Worm (Caenorhabditis elegans) whole organism, L4 larva: ENCODE results near the gene cyp-25A1.
"Not testable (repeated sequence)": the region's sequence is repeated elsewhere in the genome, so short reads cannot be mapped to it uniquely, and the experiment has no call there.

Experiments used
- F10B5.3 ChIP-seq: sonication (generic microtip); optimal IDR thresholded peaks from 2 replicates; lab custom pipeline; 2016; ENCODE audit warnings: mild to moderate bottlenecking, missing genetic modification characterization, missing compliant biosample characterization
- Y105C5A.15 ChIP-seq: fragments of 200-800 bp; sonication (Bioruptor generic); IDR thresholded peaks from 2 replicates; pipeline ENCODE4 v1.3.6; 2022; ENCODE audit warnings: missing genetic modification characterization, missing compliant biosample characterization
- ZK337.2 ChIP-seq: fragments of 200-800 bp; sonication (Bioruptor generic); IDR thresholded peaks from 2 replicates; pipeline ENCODE4 v1.3.6; 2022; ENCODE audit warnings: missing genetic modification reagents, missing genetic modification characterization, missing compliant biosample characterization
- ZK546.5 ChIP-seq, 2 experiments: sonication (generic microtip); optimal IDR thresholded peaks; 2 replicates each; lab custom pipeline; 2017; ENCODE audit warnings: missing biosample characterization in 2 of 2, missing genetic modification characterization in 2 of 2
- aha-1 ChIP-seq: fragments of 150-350 bp; peaks from one replicate; lab custom pipeline; 2014; ENCODE audit warnings: missing biosample characterization, missing genetic modification characterization
- ama-1 ChIP-seq: fragments of 150-350 bp; optimal IDR thresholded peaks from 2 replicates; lab custom pipeline; 2014; ENCODE audit warnings: inconsistent platforms, mixed read lengths
- ceh-20 ChIP-seq: fragments of 200-800 bp; sonication (Bioruptor generic); IDR thresholded peaks from 2 replicates; pipeline ENCODE4 v1.3.6; 2022; ENCODE audit warnings: missing genetic modification reagents, missing genetic modification characterization, missing compliant biosample characterization
- ceh-28 ChIP-seq: fragments of 150-350 bp; optimal IDR thresholded peaks from 2 replicates; lab custom pipeline; 2014; ENCODE audit warnings: missing biosample characterization, missing genetic modification reagents, missing genetic modification characterization
- ceh-44 ChIP-seq: fragments of 200-800 bp; sonication (Bioruptor generic); IDR thresholded peaks from 2 replicates; pipeline ENCODE4 v1.3.6; 2022; ENCODE audit warnings: missing genetic modification reagents, missing genetic modification characterization, missing compliant biosample characterization
- ceh-82 ChIP-seq: sonication (generic microtip); optimal IDR thresholded peaks from 2 replicates; lab custom pipeline; 2017; ENCODE audit warnings: missing biosample characterization, missing genetic modification characterization
- ces-1 ChIP-seq: fragments of 150-350 bp; sonication (generic microtip); optimal IDR thresholded peaks from 4 replicates; lab custom pipeline; 2014; ENCODE audit warnings: missing biosample characterization, missing genetic modification reagents, missing genetic modification characterization
- cey-2 ChIP-seq: sonication (generic microtip); optimal IDR thresholded peaks from 3 replicates; lab custom pipeline; 2017; ENCODE audit warnings: missing genetic modification characterization, mild to moderate bottlenecking, missing compliant biosample characterization, antibody characterized with exemption, borderline replicate concordance; ENCODE audit not compliant: insufficient read depth
- daf-12 ChIP-seq: fragments of 150-350 bp; optimal IDR thresholded peaks from 2 replicates; lab custom pipeline; 2014; ENCODE audit warnings: missing biosample characterization, missing genetic modification reagents, missing genetic modification characterization
- daf-16 ChIP-seq, 3 experiments: sonication (generic microtip); optimal IDR thresholded peaks; 2 replicates each; lab custom pipeline; 2016 to 2017; ENCODE audit warnings: missing genetic modification characterization in 3 of 3, missing genetic modification reagents in 3 of 3, mild to moderate bottlenecking in 2 of 3, missing compliant biosample characterization in 2 of 3, missing biosample characterization in 1 of 3, moderate library complexity in 1 of 3
- daf-8 ChIP-seq: fragments of 200-800 bp; sonication (Bioruptor generic); IDR thresholded peaks from 2 replicates; pipeline ENCODE4 v1.3.6; 2022; ENCODE audit warnings: missing genetic modification characterization, missing compliant biosample characterization
- dmd-6 ChIP-seq: fragments of 200-800 bp; sonication (Bioruptor generic); IDR thresholded peaks from 2 replicates; pipeline ENCODE4 v1.3.6; 2022; ENCODE audit warnings: missing genetic modification reagents, missing genetic modification characterization, missing compliant biosample characterization
- dmd-9 ChIP-seq: fragments of 200-800 bp; sonication (Bioruptor generic); IDR thresholded peaks from 2 replicates; pipeline ENCODE4 v1.3.6; 2022; ENCODE audit warnings: missing genetic modification reagents, missing genetic modification characterization, missing compliant biosample characterization
- dpl-1 ChIP-seq: fragments of 150-350 bp; optimal IDR thresholded peaks from 2 replicates; lab custom pipeline; 2014; ENCODE audit warnings: missing biosample characterization, missing genetic modification reagents, missing genetic modification characterization
- dve-1 ChIP-seq: sonication (generic microtip); optimal IDR thresholded peaks from 2 replicates; lab custom pipeline; 2017; ENCODE audit warnings: antibody characterized with exemption, mild to moderate bottlenecking, missing genetic modification characterization, missing compliant biosample characterization; ENCODE audit not compliant: insufficient read depth
- hif-1 ChIP-seq, 2 experiments: sonication (generic microtip); optimal IDR thresholded peaks; 2 replicates each; lab custom pipeline; 2016 to 2017; ENCODE audit warnings: missing compliant biosample characterization in 2 of 2, missing genetic modification characterization in 2 of 2, missing genetic modification reagents in 2 of 2, missing genotype in 2 of 2, mild to moderate bottlenecking in 1 of 2
- hlh-11 ChIP-seq: fragments of 200-800 bp; sonication (Bioruptor generic); optimal IDR thresholded peaks from 2 replicates; lab custom pipeline; 2018; ENCODE audit warnings: mild to moderate bottlenecking, missing genetic modification characterization, missing compliant biosample characterization
- hlh-30 ChIP-seq: sonication (generic microtip); optimal IDR thresholded peaks from 2 replicates; lab custom pipeline; 2017; ENCODE audit warnings: antibody characterized with exemption, mild to moderate bottlenecking, missing genetic modification characterization, missing compliant biosample characterization; ENCODE audit not compliant: insufficient read depth
- jun-1 ChIP-seq: fragments of 150-350 bp; optimal IDR thresholded peaks from 2 replicates; lab custom pipeline; 2014; ENCODE audit warnings: missing biosample characterization, missing genetic modification reagents, missing genetic modification characterization
- lin-29 ChIP-seq: fragments of 200-800 bp; sonication (Bioruptor generic); IDR thresholded peaks from 2 replicates; pipeline ENCODE4 v1.3.6; 2022; ENCODE audit warnings: missing genetic modification reagents, missing genetic modification characterization, missing compliant biosample characterization
- lin-38 ChIP-seq: fragments of 200-800 bp; sonication (Bioruptor generic); IDR thresholded peaks from 2 replicates; pipeline ENCODE4 v1.3.6; 2022; ENCODE audit warnings: missing genetic modification reagents, missing genetic modification characterization, missing compliant biosample characterization
- lin-39 ChIP-seq: fragments of 150-350 bp; optimal IDR thresholded peaks from 2 replicates; lab custom pipeline; 2014; ENCODE audit warnings: missing biosample characterization, missing genetic modification reagents, missing genetic modification characterization
- lsy-2 ChIP-seq, 2 experiments: fragments of 150-350 bp in 1 of 2; sonication (generic microtip) in 1 of 2; optimal IDR thresholded peaks; 2 replicates each; lab custom pipeline; 2014 to 2017; ENCODE audit warnings: missing biosample characterization in 2 of 2, missing genetic modification characterization in 2 of 2
- madf-9 ChIP-seq: fragments of 200-800 bp; sonication (Bioruptor generic); conservative IDR thresholded peaks from 2 replicates; pipeline ENCODE4 v1.3.6; 2022; ENCODE audit warnings: missing genetic modification reagents, missing genetic modification characterization, missing compliant biosample characterization
- mep-1 ChIP-seq: fragments of 150-350 bp; sonication (generic microtip); optimal IDR thresholded peaks from 3 replicates; lab custom pipeline; 2014; ENCODE audit warnings: missing biosample characterization, missing genetic modification characterization
- mes-2 ChIP-seq: sonication (generic microtip); optimal IDR thresholded peaks from 2 replicates; lab custom pipeline; 2016; ENCODE audit warnings: missing genotype, mild to moderate bottlenecking, missing genetic modification characterization, missing compliant biosample characterization; ENCODE audit not compliant: poor library complexity, severe bottlenecking
- mxl-2 ChIP-seq: fragments of 200-800 bp; sonication (Bioruptor generic); conservative IDR thresholded peaks from 2 replicates; pipeline ENCODE4 v1.3.6; 2022; ENCODE audit warnings: missing genetic modification reagents, missing genetic modification characterization, missing compliant biosample characterization
- nhr-102 ChIP-seq: sonication (generic microtip); optimal IDR thresholded peaks from 2 replicates; lab custom pipeline; 2016; ENCODE audit warnings: mild to moderate bottlenecking, missing genetic modification characterization, moderate library complexity, missing compliant biosample characterization
- nhr-237 ChIP-seq: sonication (generic microtip); optimal IDR thresholded peaks from 2 replicates; lab custom pipeline; 2017; ENCODE audit warnings: missing biosample characterization, missing genetic modification characterization
- nhr-25 ChIP-seq: sonication (generic microtip); optimal IDR thresholded peaks from 2 replicates; lab custom pipeline; 2017; ENCODE audit warnings: missing genetic modification characterization, mild to moderate bottlenecking, missing compliant biosample characterization, antibody characterized with exemption, moderate library complexity, borderline replicate concordance; ENCODE audit not compliant: insufficient read depth
- nhr-28 ChIP-seq: fragments of 150-350 bp; optimal IDR thresholded peaks from 2 replicates; lab custom pipeline; 2014; ENCODE audit warnings: missing biosample characterization, missing genetic modification characterization
- nhr-41 ChIP-seq: fragments of 200-800 bp; sonication (Bioruptor generic); IDR thresholded peaks from 2 replicates; pipeline ENCODE4 v1.3.6; 2022; ENCODE audit warnings: missing genetic modification reagents, missing genetic modification characterization, missing compliant biosample characterization
- nhr-6 ChIP-seq: fragments of 150-350 bp; optimal IDR thresholded peaks from 2 replicates; lab custom pipeline; 2014; ENCODE audit warnings: missing biosample characterization, missing genetic modification characterization
- php-3 ChIP-seq: fragments of 200-800 bp; sonication (Bioruptor generic); IDR thresholded peaks from 2 replicates; pipeline ENCODE4 v1.3.6; 2022; ENCODE audit warnings: missing genetic modification reagents, missing genetic modification characterization, missing compliant biosample characterization
- set-16 ChIP-seq: fragments of 200-800 bp; sonication (Bioruptor generic); IDR thresholded peaks from 2 replicates; pipeline ENCODE4 v1.3.6; 2022; ENCODE audit warnings: missing genetic modification reagents, missing genetic modification characterization, missing compliant biosample characterization
- snpc-1.2 ChIP-seq: fragments of 200-800 bp; sonication (Bioruptor generic); IDR thresholded peaks from 2 replicates; pipeline ENCODE4 v1.3.6; 2022; ENCODE audit warnings: missing genetic modification reagents, missing genetic modification characterization, missing compliant biosample characterization
- spr-1 ChIP-seq: sonication (generic microtip); optimal IDR thresholded peaks from 2 replicates; lab custom pipeline; 2016; ENCODE audit warnings: mild to moderate bottlenecking, missing genetic modification characterization, missing compliant biosample characterization
- tra-1 ChIP-seq: fragments of 200-800 bp; sonication (Bioruptor generic); IDR thresholded peaks from 2 replicates; pipeline ENCODE4 v1.3.6; 2022; ENCODE audit warnings: missing genetic modification reagents, missing genetic modification characterization, missing compliant biosample characterization
- vab-7 ChIP-seq: fragments of 200-800 bp; sonication (Bioruptor generic); IDR thresholded peaks from 2 replicates; pipeline ENCODE4 v1.3.6; 2022; ENCODE audit warnings: missing genetic modification reagents, missing genetic modification characterization, missing compliant biosample characterization
- zfp-3 ChIP-seq: fragments of 200-800 bp; sonication (Bioruptor generic); conservative IDR thresholded peaks from 2 replicates; pipeline ENCODE4 v1.3.6; 2022; ENCODE audit warnings: missing genetic modification reagents, missing genetic modification characterization, missing compliant biosample characterization
- zip-2 ChIP-seq: fragments of 150-350 bp; optimal IDR thresholded peaks from 2 replicates; lab custom pipeline; 2014; ENCODE audit warnings: missing biosample characterization, missing genetic modification characterization
- ztf-7 ChIP-seq: fragments of 150-350 bp; optimal IDR thresholded peaks from 2 replicates; lab custom pipeline; 2014; ENCODE audit warnings: missing biosample characterization, missing genetic modification characterization

cyp-25A1 gene

DNA sequence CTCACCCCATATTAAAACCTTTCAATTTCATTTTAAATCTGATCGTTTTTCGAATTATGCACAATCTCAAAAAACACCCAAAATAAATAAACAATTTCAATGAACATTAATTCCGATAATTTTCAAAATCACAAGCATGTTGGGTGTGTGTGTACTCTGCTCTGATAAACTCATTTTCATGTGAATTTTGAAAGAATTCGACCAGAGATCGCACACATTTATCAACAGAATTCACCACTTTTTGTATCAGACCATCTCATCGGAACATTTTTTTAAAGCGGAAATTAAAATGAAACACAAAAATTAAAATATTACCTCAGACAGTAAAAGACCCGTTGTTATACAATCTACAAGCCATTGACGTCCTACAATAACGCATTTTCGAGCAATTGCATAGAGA lies 25.6 kb downstream of the cyp-25A1 start:
- TF ChIP-seq dmd-6 (GFP tag; lab: Robert Waterston, UW) (peak; percentile 69), dve-1 (tag; lab: Kevin White, UChicago) (peak; percentile 46), lsy-2 (tag; optimal IDR thresholded peaks at IDR 0.05; lab: Kevin White, UChicago) (peak in 1 of 2 experiments; percentile 30), nhr-28 (tag; lab: Kevin White, UChicago) (peak; percentile 8), hlh-11 (tag; lab: Kevin White, UChicago) (peak; percentile 40), daf-16 (tag; optimal IDR thresholded peaks at IDR 0.05; lab: Kevin White, UChicago) (peak; percentile 91), php-3 (GFP tag; lab: Robert Waterston, UW) (0 out of 2 replicates have a peak, but pooled peaks have one; percentile 30), mxl-2 (0 out of 2 replicates have a peak, but pooled peaks have one; percentile 22)
- TF ChIP-seq daf-16 (GFP tag; optimal IDR thresholded peaks at IDR 0.05; lab: Kevin White, UChicago) = not testable (repeated sequence)

DNA sequence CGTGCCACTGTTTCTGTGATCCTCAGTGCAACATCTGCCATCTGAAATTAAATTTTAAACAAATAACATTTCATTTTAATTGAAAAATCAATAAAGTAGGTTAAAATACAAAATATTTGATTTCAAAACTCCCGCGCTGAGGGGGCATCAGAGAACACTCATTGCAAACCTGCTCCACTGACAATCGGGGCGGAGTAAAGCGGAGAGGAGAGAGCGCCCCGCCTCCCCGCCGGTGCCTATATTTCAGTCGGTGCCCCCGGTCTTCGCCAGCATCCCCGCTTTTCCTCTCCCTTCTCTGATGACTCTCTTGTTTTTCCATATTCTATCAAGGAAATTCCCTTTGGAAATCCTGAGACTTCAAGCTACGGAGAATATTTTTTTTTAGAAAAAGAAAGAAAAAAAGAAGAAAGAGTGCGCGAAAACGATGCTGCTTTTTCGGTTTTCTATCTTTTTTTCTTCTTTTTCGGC lies 30.6 kb downstream of the cyp-25A1 start, which contains the start of gene brc-1:
Gene brc-1, minus strand, starts transcription at position 51 of the 468 bp plus-strand sequence.
- TF ChIP-seq spr-1 (tag; lab: Kevin White, UChicago) (peak; percentile 15), ceh-44 (GFP tag; lab: Robert Waterston, UW) (0 out of 2 replicates have a peak, but pooled peaks have one; percentile 28), F10B5.3 (no peak), Y105C5A.15 (GFP tag; lab: Robert Waterston, UW) (no peak), ztf-7 (tag; lab: Kevin White, UChicago) (peak; percentile 1), daf-12 (tag; lab: Kevin White, UChicago) (no peak), hlh-30 (tag; lab: Kevin White, UChicago) (peak; percentile 75), daf-8 (GFP tag; lab: Robert Waterston, UW) (no peak), zip-2 (tag; lab: Kevin White, UChicago) (no peak), ceh-82 (tag; lab: Kevin White, UChicago) (no peak), mes-2 (tag; lab: Kevin White, UChicago) (peak; percentile 87), nhr-237 (peak; percentile 53), ZK546.5 (tag; optimal IDR thresholded peaks at IDR 0.05; lab: Kevin White, UChicago) (no peak), ama-1 (lab: Kevin White, UChicago) (peak; percentile 99), dmd-9 (GFP tag; lab: Robert Waterston, UW) (peak; percentile 75), aha-1 (tag; lab: Kevin White, UChicago) (peak; percentile 97), hif-1 (tag; optimal IDR thresholded peaks at IDR 0.05; lab: Kevin White, UChicago) (peak; percentile 33 to 90), tra-1 (GFP tag; lab: Robert Waterston, UW) (no peak; the same call in none of the 2 replicates), vab-7 (GFP tag; lab: Robert Waterston, UW) (peak; percentile 61; the same call in 1 of the 2 replicates), ZK337.2 (GFP tag; lab: Robert Waterston, UW) (no peak), ces-1 (GFP tag; lab: Kevin White, UChicago) (no peak), lin-29 (GFP tag; lab: Robert Waterston, UW) (no peak), ceh-20 (GFP tag; lab: Robert Waterston, UW) (peak; percentile 83), nhr-102 (tag; lab: Kevin White, UChicago) (peak; percentile 39), madf-9 (GFP tag; lab: Robert Waterston, UW) (peak; percentile 63; the same call in 1 of the 2 replicates), lin-39 (tag; lab: Kevin White, UChicago) (no peak), cey-2 (tag; lab: Kevin White, UChicago) (no peak), php-3 (GFP tag; lab: Robert Waterston, UW) (no peak), jun-1 (peak; percentile 29), set-16 (GFP tag; lab: Robert Waterston, UW) (peak; percentile 98), ceh-28 (tag; lab: Kevin White, UChicago) (no peak), dpl-1 (GFP tag; lab: Kevin White, UChicago) (peak; percentile 93), zfp-3 (GFP tag; lab: Robert Waterston, UW) (peak; percentile 35; the same call in 1 of the 2 replicates), nhr-6 (peak; percentile 86), dve-1 (tag; lab: Kevin White, UChicago) (peak; percentile 83), lin-38 (GFP tag; lab: Robert Waterston, UW) (peak; percentile 97), nhr-28 (tag; lab: Kevin White, UChicago) (peak; percentile 77), nhr-25 (tag; lab: Kevin White, UChicago) (peak; percentile 62), dmd-6 (GFP tag; lab: Robert Waterston, UW) (peak; percentile 80), snpc-1.2 (GFP tag; lab: Robert Waterston, UW) (no peak), nhr-41 (GFP tag; lab: Robert Waterston, UW) (no peak), mep-1 (peak; percentile 95)
